Worm (Caenorhabditis elegans) whole organism, midembryonic: Measurements from ENCODE around the gene F53F4.1.

Source experiments
- T22C8.4 ChIP-seq: fragments of 200-800 bp; sonication (Bioruptor generic); IDR thresholded peaks from 2 replicates; pipeline ENCODE4 v1.3.6; 2022; ENCODE audit warnings: missing genetic modification characterization, missing compliant biosample characterization
- cog-1 ChIP-seq: sonication (generic microtip); optimal IDR thresholded peaks from 2 replicates; lab custom pipeline; 2016; ENCODE audit warnings: missing genetic modification characterization, missing compliant biosample characterization
- flt-1 ChIP-seq: fragments of 200-800 bp; sonication (Bioruptor generic); IDR thresholded peaks from 2 replicates; pipeline ENCODE4 v1.3.6; 2022; ENCODE audit warnings: missing genetic modification characterization, missing compliant biosample characterization
- klf-2 ChIP-seq: fragments of 200-800 bp; sonication (Bioruptor generic); conservative IDR thresholded peaks from 2 replicates; pipeline ENCODE4 v1.3.6; 2022; ENCODE audit warnings: missing genetic modification reagents, missing genetic modification characterization, missing compliant biosample characterization
- med-1 ChIP-seq: sonication (generic microtip); optimal IDR thresholded peaks from 2 replicates; lab custom pipeline; 2017; ENCODE audit warnings: missing genetic modification characterization, mild to moderate bottlenecking, missing compliant biosample characterization, antibody characterized with exemption, missing genetic modification reagents; ENCODE audit not compliant: insufficient read depth
- ref-1 ChIP-seq: fragments of 200-800 bp; sonication (Bioruptor generic); conservative IDR thresholded peaks from 2 replicates; pipeline ENCODE4 v1.3.6; 2022; ENCODE audit warnings: missing genetic modification reagents, missing genetic modification characterization, missing compliant biosample characterization
- tab-1 ChIP-seq: fragments of 200-800 bp; sonication (Bioruptor generic); IDR thresholded peaks from 2 replicates; pipeline ENCODE4 v1.3.6; 2022; ENCODE audit warnings: missing genetic modification characterization, missing compliant biosample characterization
- ztf-23 ChIP-seq: fragments of 200-800 bp; sonication (Bioruptor generic); IDR thresholded peaks from 2 replicates; pipeline ENCODE4 v1.3.6; 2022; ENCODE audit warnings: missing genetic modification reagents, missing genetic modification characterization, missing compliant biosample characterization
- ztf-29 ChIP-seq: fragments of 200-800 bp; sonication (Bioruptor generic); IDR thresholded peaks from 2 replicates; pipeline ENCODE4 v1.3.6; 2022; ENCODE audit warnings: missing genetic modification reagents, missing genetic modification characterization, missing compliant biosample characterization

F53F4.1 gene

DNA sequence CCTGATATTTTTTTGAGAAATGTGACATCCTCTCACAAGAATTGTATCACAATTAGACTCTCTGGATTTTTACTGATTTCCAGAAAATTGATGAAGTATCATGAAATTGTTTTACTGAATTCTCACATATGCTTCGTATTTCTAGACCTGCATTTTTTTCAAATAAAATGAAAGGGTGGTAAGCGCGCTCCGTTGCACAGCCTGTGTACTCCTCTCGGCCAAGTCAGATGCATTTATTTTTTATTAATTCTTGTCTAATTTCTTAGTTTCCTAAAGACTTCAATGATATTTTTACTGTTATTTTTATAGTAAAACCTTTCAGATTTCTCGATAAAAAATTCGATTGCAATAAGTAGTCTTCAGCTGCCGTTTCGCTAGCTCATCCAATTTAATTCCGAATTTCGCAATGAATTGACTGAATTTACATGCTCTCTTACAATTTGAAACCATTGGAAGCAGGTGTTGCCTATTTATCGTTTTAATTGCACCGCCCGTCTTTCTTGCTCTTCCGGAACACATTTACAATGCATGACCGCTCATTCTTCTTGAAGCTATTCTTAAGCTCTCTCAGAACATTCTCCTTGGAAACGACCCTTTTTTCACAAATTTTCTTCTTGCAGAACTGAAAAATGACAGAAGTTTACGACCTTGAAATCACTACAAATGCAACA is 7.1 kb downstream of the F53F4.1 start, which contains the start of gene tbcb-1:
Gene tbcb-1 (plus strand): TSS at position 621 of the 671 bp plus-strand sequence.
- no peak for TF ChIP-seq ref-1 (GFP tag; lab: Robert Waterston, UW)

DNA sequence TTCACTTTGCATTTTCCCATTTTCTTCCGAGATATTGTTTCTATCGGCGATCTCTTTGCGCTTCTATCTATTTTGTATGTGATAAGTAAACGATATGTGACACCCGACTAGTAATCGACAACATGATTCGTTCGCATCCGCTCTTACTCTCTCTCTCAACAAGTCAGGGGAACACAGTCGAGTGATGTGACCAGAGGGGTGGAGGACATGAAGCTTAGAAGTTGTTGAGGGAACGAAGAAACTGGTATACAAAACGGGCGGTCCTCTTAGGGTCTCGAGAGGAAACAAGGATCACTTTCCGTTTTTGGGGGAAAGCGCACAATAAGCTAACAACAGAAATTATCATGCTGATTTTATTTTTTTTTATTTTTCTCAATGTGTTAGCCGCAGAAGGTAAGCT is 8.5 kb downstream of the F53F4.1 start, which contains the start of gene F53F4.4:
Gene F53F4.4 (plus strand): TSS at position 301 of the 400 bp plus-strand sequence.
- no peak for TF ChIP-seq T22C8.4 (GFP tag; lab: Robert Waterston, UW)
- no peak for TF ChIP-seq med-1 (GFP tag; lab: Kevin White, UChicago)
- TF ChIP-seq tab-1 (GFP tag; lab: Robert Waterston, UW), result no peak
- TF ChIP-seq cog-1 (tag; lab: Kevin White, UChicago), result no peak
- TF ChIP-seq ztf-29 (GFP tag; lab: Robert Waterston, UW), result no peak
- TF ChIP-seq ztf-23 (GFP tag; lab: Robert Waterston, UW), result no peak
- TF ChIP-seq flt-1 (GFP tag; lab: Robert Waterston, UW), result no peak
- TF ChIP-seq ref-1 (GFP tag; lab: Robert Waterston, UW), result no peak
- TF ChIP-seq klf-2 (GFP tag; lab: Robert Waterston, UW), result no peak

DNA sequence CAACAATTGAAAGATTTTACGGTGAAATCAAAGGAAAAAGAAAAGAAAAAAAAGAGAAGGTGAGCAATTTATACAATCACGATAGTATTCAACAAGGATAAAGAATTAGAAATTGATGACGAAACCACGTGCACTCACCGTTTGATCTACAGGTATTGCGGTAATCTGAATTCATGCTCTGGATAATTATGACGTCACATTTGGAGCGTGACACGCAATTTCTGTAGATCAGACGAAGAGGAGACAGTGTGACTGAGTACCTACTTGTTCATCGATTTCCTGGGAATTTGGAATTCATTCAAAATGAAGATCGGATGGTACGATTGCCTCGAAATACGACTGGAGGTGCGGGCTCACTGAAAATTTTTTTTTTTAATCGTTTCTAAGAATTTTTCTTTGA is 13.8 kb downstream of the F53F4.1 start:
- TF ChIP-seq T22C8.4 (GFP tag; lab: Robert Waterston, UW) (no peak), flt-1 (GFP tag; lab: Robert Waterston, UW) (no peak), ztf-23 (GFP tag; lab: Robert Waterston, UW) (no peak), cog-1 (tag; lab: Kevin White, UChicago) (no peak), ref-1 (GFP tag; lab: Robert Waterston, UW) (no peak), ztf-29 (GFP tag; lab: Robert Waterston, UW) (no peak), tab-1 (GFP tag; lab: Robert Waterston, UW) (no peak), klf-2 (GFP tag; lab: Robert Waterston, UW) (no peak), med-1 (GFP tag; lab: Kevin White, UChicago) (no peak)

- TF ChIP-seq ztf-23 (GFP tag; lab: Robert Waterston, UW), result no peak
- no peak for TF ChIP-seq med-1 (GFP tag; lab: Kevin White, UChicago)
- no peak for TF ChIP-seq ref-1 (GFP tag; lab: Robert Waterston, UW)
- TF ChIP-seq klf-2 (GFP tag; lab: Robert Waterston, UW), result no peak
- TF ChIP-seq tab-1 (GFP tag; lab: Robert Waterston, UW), result no peak
- TF ChIP-seq ztf-29 (GFP tag; lab: Robert Waterston, UW), result no peak
- no peak for TF ChIP-seq T22C8.4 (GFP tag; lab: Robert Waterston, UW)
- TF ChIP-seq flt-1 (GFP tag; lab: Robert Waterston, UW), result no peak
Measured at ce11 chrV:13600882-13601281, 16.3 kb downstream of the F53F4.1 start, which contains the start of gene rdy-2. TSS of gene rdy-2 (minus strand) at chrV:13600982.

DNA sequence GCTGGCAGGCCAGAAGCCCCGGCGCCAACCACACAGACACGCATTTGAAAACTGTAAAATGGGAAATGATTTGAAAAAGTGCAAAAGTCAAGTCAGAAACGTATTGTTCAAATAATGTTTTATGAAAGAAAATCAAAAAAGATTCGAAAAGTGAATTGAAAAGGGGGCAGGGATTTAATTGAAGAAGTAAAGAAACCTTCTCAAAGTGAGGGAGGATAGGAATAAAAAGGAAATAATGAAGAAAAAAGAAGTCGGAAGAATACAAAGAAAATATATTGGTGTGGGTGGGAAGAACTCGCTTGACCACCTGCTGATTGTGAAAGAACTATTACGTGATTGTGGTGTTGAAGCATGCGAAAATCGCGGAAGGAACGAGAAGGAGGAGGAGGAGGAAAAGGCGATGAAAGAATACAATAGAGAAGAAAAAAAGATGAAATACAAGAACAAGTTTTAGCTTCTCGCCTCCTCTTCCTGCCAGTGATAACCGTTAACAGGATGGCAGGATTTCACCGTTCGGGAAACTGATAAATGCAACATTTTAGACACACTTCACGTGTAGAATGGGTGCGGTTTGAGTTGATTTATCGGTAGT is 22.2 kb downstream of the F53F4.1 start, which contains the start of gene fmo-4:
Gene fmo-4 (minus strand): TSS at position 51 of the 592 bp plus-strand sequence.
- TF ChIP-seq ref-1 (GFP tag; lab: Robert Waterston, UW), result no peak
- TF ChIP-seq ztf-29 (GFP tag; lab: Robert Waterston, UW), result no peak
- TF ChIP-seq med-1 (GFP tag; lab: Kevin White, UChicago), result no peak
- no peak for TF ChIP-seq T22C8.4 (GFP tag; lab: Robert Waterston, UW)
- TF ChIP-seq tab-1 (GFP tag; lab: Robert Waterston, UW), result no peak
- no peak for TF ChIP-seq klf-2 (GFP tag; lab: Robert Waterston, UW)
- no peak for TF ChIP-seq flt-1 (GFP tag; lab: Robert Waterston, UW)
- no peak for TF ChIP-seq cog-1 (tag; lab: Kevin White, UChicago)
- no peak for TF ChIP-seq ztf-23 (GFP tag; lab: Robert Waterston, UW)

DNA sequence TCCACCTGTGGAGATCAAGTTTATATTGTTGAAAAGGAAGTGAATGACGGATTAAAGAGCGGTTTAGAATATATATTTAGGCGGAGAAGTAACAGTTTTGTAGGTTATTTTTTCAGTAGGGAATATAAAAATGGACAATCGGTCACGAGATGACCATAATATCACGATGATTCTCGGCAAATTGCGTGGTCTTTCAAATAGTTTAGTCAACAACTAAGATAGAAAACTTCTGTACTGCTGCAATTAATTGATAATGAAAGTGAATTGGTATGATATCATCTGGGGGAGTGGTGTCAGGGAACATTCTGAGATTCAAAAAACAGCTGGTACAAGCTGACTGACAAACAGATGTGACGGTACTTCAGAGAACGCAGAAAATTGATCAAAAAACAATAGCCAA is 23.9 kb downstream of the F53F4.1 start:
- TF ChIP-seq tab-1 (GFP tag; lab: Robert Waterston, UW) (no peak), flt-1 (GFP tag; lab: Robert Waterston, UW) (no peak), ztf-23 (GFP tag; lab: Robert Waterston, UW) (no peak), ztf-29 (GFP tag; lab: Robert Waterston, UW) (no peak), med-1 (GFP tag; lab: Kevin White, UChicago) (no peak), T22C8.4 (GFP tag; lab: Robert Waterston, UW) (no peak), cog-1 (tag; lab: Kevin White, UChicago) (no peak), klf-2 (GFP tag; lab: Robert Waterston, UW) (no peak), ref-1 (GFP tag; lab: Robert Waterston, UW) (no peak)

DNA sequence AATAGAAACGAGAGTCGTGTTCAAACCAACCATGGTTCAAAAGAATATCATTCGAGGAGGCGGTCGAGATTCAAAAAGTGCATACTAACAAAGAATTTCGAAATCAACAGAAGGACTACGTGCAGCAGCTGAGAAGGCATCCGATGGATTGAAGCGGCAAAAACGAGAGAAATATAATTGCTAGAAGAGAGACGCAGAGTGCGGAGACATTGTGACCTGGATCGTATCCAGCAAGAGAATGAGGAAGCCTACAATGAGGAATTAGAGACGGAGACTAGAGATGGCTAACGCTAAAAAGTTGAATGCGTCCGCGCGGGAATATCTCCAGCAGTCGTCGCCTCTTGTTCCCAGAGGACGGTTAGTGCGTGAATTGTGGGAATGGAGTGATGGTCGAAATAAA is 25.2 kb downstream of the F53F4.1 start:
- no peak for TF ChIP-seq flt-1 (GFP tag; lab: Robert Waterston, UW)
- no peak for TF ChIP-seq T22C8.4 (GFP tag; lab: Robert Waterston, UW)
- no peak for TF ChIP-seq cog-1 (tag; lab: Kevin White, UChicago)
- no peak for TF ChIP-seq ztf-29 (GFP tag; lab: Robert Waterston, UW)
- no peak for TF ChIP-seq tab-1 (GFP tag; lab: Robert Waterston, UW)
- no peak for TF ChIP-seq klf-2 (GFP tag; lab: Robert Waterston, UW)
- TF ChIP-seq ref-1 (GFP tag; lab: Robert Waterston, UW), result no peak
- no peak for TF ChIP-seq med-1 (GFP tag; lab: Kevin White, UChicago)
- TF ChIP-seq ztf-23 (GFP tag; lab: Robert Waterston, UW), result no peak

DNA sequence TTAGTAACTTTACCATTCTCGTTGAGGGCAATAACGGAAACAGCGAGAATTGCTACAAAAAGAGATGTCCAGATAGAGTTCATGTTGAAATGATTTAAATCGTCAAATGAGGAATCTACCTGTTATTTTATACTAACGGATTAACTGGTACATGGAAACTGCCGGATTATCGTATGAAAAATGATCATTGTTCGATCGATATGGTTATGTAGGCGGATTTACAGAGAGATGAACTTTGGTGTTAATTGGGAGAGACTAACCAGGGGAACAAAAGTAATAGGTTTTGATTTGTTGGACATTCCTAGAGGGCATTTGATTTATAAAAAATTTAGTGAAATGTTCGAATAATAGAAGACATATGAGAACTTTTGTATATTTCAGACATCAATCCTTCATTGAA is 27.2 kb downstream of the F53F4.1 start, which contains the start of gene spig-9:
Gene spig-9 (minus strand): TSS at position 101 of the 400 bp plus-strand sequence.
- TF ChIP-seq med-1 (GFP tag; lab: Kevin White, UChicago) (no peak), tab-1 (GFP tag; lab: Robert Waterston, UW) (no peak)

- TF ChIP-seq ref-1 (GFP tag; lab: Robert Waterston, UW) (no peak), tab-1 (GFP tag; lab: Robert Waterston, UW) (no peak), med-1 (GFP tag; lab: Kevin White, UChicago) (no peak), T22C8.4 (GFP tag; lab: Robert Waterston, UW) (no peak), ztf-29 (GFP tag; lab: Robert Waterston, UW) (no peak)
Measured at ce11 chrV:13613870-13614269, 29.3 kb downstream of the F53F4.1 start, which contains the start of gene F53F4.7. TSS of gene F53F4.7 (minus strand) at chrV:13613970.
